Worm (Caenorhabditis elegans) whole organism, L4 larva: Measurements from ENCODE around the gene Y113G7A.22.
A peak's percentile ranks its signal among the peaks of the same experiment; 100 is the strongest.

Experiments used
- F44E2.7 ChIP-seq: fragments of 200-800 bp; sonication (Bioruptor generic); IDR thresholded peaks from 2 replicates; pipeline ENCODE4 v2.1.2; 2022; ENCODE audit warnings: missing genetic modification characterization, missing compliant biosample characterization
- F49E8.2 ChIP-seq: sonication (generic microtip); optimal IDR thresholded peaks from 2 replicates; lab custom pipeline; 2016; ENCODE audit warnings: missing compliant biosample characterization, mild to moderate bottlenecking, missing genetic modification characterization, borderline replicate concordance
- R02D3.7 ChIP-seq: fragments of 150-350 bp; sonication (generic microtip); optimal IDR thresholded peaks from 3 replicates; lab custom pipeline; 2014; ENCODE audit warnings: missing biosample characterization, missing genetic modification characterization
- T20F7.1 ChIP-seq: fragments of 200-800 bp; sonication (Bioruptor generic); optimal IDR thresholded peaks from 2 replicates; lab custom pipeline; 2018; ENCODE audit warnings: mild to moderate bottlenecking, missing genetic modification characterization, missing compliant biosample characterization
- T26A8.4 ChIP-seq: fragments of 200-800 bp; sonication (Bioruptor generic); IDR thresholded peaks from 2 replicates; pipeline ENCODE4 v1.3.6; 2022; ENCODE audit warnings: missing genetic modification characterization, missing compliant biosample characterization
- Y105C5A.15 ChIP-seq: fragments of 200-800 bp; sonication (Bioruptor generic); IDR thresholded peaks from 2 replicates; pipeline ENCODE4 v1.3.6; 2022; ENCODE audit warnings: missing genetic modification characterization, missing compliant biosample characterization
- aha-1 ChIP-seq: fragments of 150-350 bp; peaks from one replicate; lab custom pipeline; 2014; ENCODE audit warnings: missing biosample characterization, missing genetic modification characterization
- arid-1 ChIP-seq: fragments of 200-800 bp; sonication (Bioruptor generic); conservative IDR thresholded peaks from 2 replicates; pipeline ENCODE4 v1.3.6; 2022; ENCODE audit warnings: missing genetic modification reagents, missing genetic modification characterization, missing compliant biosample characterization
- attf-4 ChIP-seq: sonication (generic microtip); optimal IDR thresholded peaks from 3 replicates; lab custom pipeline; 2017; ENCODE audit warnings: missing biosample characterization, missing genetic modification characterization
- cey-2 ChIP-seq: sonication (generic microtip); optimal IDR thresholded peaks from 3 replicates; lab custom pipeline; 2017; ENCODE audit warnings: missing genetic modification characterization, mild to moderate bottlenecking, missing compliant biosample characterization, antibody characterized with exemption, borderline replicate concordance; ENCODE audit not compliant: insufficient read depth
- ctbp-1 ChIP-seq: fragments of 200-800 bp; sonication (Bioruptor generic); IDR thresholded peaks from 2 replicates; pipeline ENCODE4 v1.3.6; 2022; ENCODE audit warnings: missing genetic modification reagents, missing genetic modification characterization, missing compliant biosample characterization
- daf-16 ChIP-seq, 3 experiments: sonication (generic microtip); optimal IDR thresholded peaks; 2 replicates each; lab custom pipeline; 2016 to 2017; ENCODE audit warnings: missing genetic modification characterization in 3 of 3, missing genetic modification reagents in 3 of 3, mild to moderate bottlenecking in 2 of 3, missing compliant biosample characterization in 2 of 3, missing biosample characterization in 1 of 3, moderate library complexity in 1 of 3
- dmd-8 ChIP-seq: fragments of 200-800 bp; sonication (Bioruptor generic); IDR thresholded peaks from 2 replicates; pipeline ENCODE4 v1.3.6; 2022; ENCODE audit warnings: missing genetic modification characterization, missing compliant biosample characterization
- duxl-1 ChIP-seq: sonication (generic microtip); optimal IDR thresholded peaks from 2 replicates; lab custom pipeline; 2016; ENCODE audit warnings: mild to moderate bottlenecking, missing genetic modification characterization, moderate library complexity, missing compliant biosample characterization; ENCODE audit not compliant: poor library complexity
- dve-1 ChIP-seq: sonication (generic microtip); optimal IDR thresholded peaks from 2 replicates; lab custom pipeline; 2017; ENCODE audit warnings: antibody characterized with exemption, mild to moderate bottlenecking, missing genetic modification characterization, missing compliant biosample characterization; ENCODE audit not compliant: insufficient read depth
- fkh-10 ChIP-seq: fragments of 150-350 bp; optimal IDR thresholded peaks from 2 replicates; lab custom pipeline; 2014; ENCODE audit warnings: missing biosample characterization, missing genetic modification reagents, missing genetic modification characterization
- fos-1 ChIP-seq: fragments of 150-350 bp; optimal IDR thresholded peaks from 2 replicates; lab custom pipeline; 2014; ENCODE audit warnings: missing biosample characterization, missing genetic modification characterization
- hlh-11 ChIP-seq: fragments of 200-800 bp; sonication (Bioruptor generic); optimal IDR thresholded peaks from 2 replicates; lab custom pipeline; 2018; ENCODE audit warnings: mild to moderate bottlenecking, missing genetic modification characterization, missing compliant biosample characterization
- hlh-30 ChIP-seq: sonication (generic microtip); optimal IDR thresholded peaks from 2 replicates; lab custom pipeline; 2017; ENCODE audit warnings: antibody characterized with exemption, mild to moderate bottlenecking, missing genetic modification characterization, missing compliant biosample characterization; ENCODE audit not compliant: insufficient read depth
- jun-1 ChIP-seq: fragments of 150-350 bp; optimal IDR thresholded peaks from 2 replicates; lab custom pipeline; 2014; ENCODE audit warnings: missing biosample characterization, missing genetic modification reagents, missing genetic modification characterization
- lim-7 ChIP-seq: fragments of 200-800 bp; sonication (Bioruptor generic); IDR thresholded peaks from 2 replicates; pipeline ENCODE4 v1.3.6; 2022; ENCODE audit warnings: missing genetic modification characterization, missing compliant biosample characterization
- lin-1 ChIP-seq: fragments of 200-800 bp; sonication (Bioruptor generic); IDR thresholded peaks from 2 replicates; pipeline ENCODE4 v1.3.6; 2022; ENCODE audit warnings: missing genetic modification reagents, missing genetic modification characterization, missing compliant biosample characterization
- lin-13 ChIP-seq: fragments of 150-350 bp; optimal IDR thresholded peaks from 2 replicates; lab custom pipeline; 2014; ENCODE audit warnings: missing biosample characterization, missing genetic modification reagents, missing genetic modification characterization
- lin-38 ChIP-seq: fragments of 200-800 bp; sonication (Bioruptor generic); IDR thresholded peaks from 2 replicates; pipeline ENCODE4 v1.3.6; 2022; ENCODE audit warnings: missing genetic modification reagents, missing genetic modification characterization, missing compliant biosample characterization
- lsy-2 ChIP-seq, 2 experiments: fragments of 150-350 bp in 1 of 2; sonication (generic microtip) in 1 of 2; optimal IDR thresholded peaks; 2 replicates each; lab custom pipeline; 2014 to 2017; ENCODE audit warnings: missing biosample characterization in 2 of 2, missing genetic modification characterization in 2 of 2
- madf-9 ChIP-seq: fragments of 200-800 bp; sonication (Bioruptor generic); conservative IDR thresholded peaks from 2 replicates; pipeline ENCODE4 v1.3.6; 2022; ENCODE audit warnings: missing genetic modification reagents, missing genetic modification characterization, missing compliant biosample characterization
- mdl-1 ChIP-seq, 2 experiments: fragments of 150-350 bp in 1 of 2; sonication (generic microtip) in 1 of 2; optimal IDR thresholded peaks; 2 replicates each; lab custom pipeline; 2014 to 2017; ENCODE audit warnings: missing biosample characterization in 2 of 2, missing genetic modification characterization in 2 of 2
- mep-1 ChIP-seq: fragments of 150-350 bp; sonication (generic microtip); optimal IDR thresholded peaks from 3 replicates; lab custom pipeline; 2014; ENCODE audit warnings: missing biosample characterization, missing genetic modification characterization
- mes-2 ChIP-seq: sonication (generic microtip); optimal IDR thresholded peaks from 2 replicates; lab custom pipeline; 2016; ENCODE audit warnings: missing genotype, mild to moderate bottlenecking, missing genetic modification characterization, missing compliant biosample characterization; ENCODE audit not compliant: poor library complexity, severe bottlenecking
- mxl-2 ChIP-seq: fragments of 200-800 bp; sonication (Bioruptor generic); conservative IDR thresholded peaks from 2 replicates; pipeline ENCODE4 v1.3.6; 2022; ENCODE audit warnings: missing genetic modification reagents, missing genetic modification characterization, missing compliant biosample characterization
- nhr-102 ChIP-seq: sonication (generic microtip); optimal IDR thresholded peaks from 2 replicates; lab custom pipeline; 2016; ENCODE audit warnings: mild to moderate bottlenecking, missing genetic modification characterization, moderate library complexity, missing compliant biosample characterization
- nhr-25 ChIP-seq: sonication (generic microtip); optimal IDR thresholded peaks from 2 replicates; lab custom pipeline; 2017; ENCODE audit warnings: missing genetic modification characterization, mild to moderate bottlenecking, missing compliant biosample characterization, antibody characterized with exemption, moderate library complexity, borderline replicate concordance; ENCODE audit not compliant: insufficient read depth
- nhr-42 ChIP-seq: fragments of 200-800 bp; sonication (Bioruptor generic); IDR thresholded peaks from 2 replicates; pipeline ENCODE4 v1.3.6; 2022; ENCODE audit warnings: missing genetic modification characterization, missing compliant biosample characterization
- nhr-48 ChIP-seq: sonication (generic microtip); optimal IDR thresholded peaks from 2 replicates; lab custom pipeline; 2016; ENCODE audit warnings: mild to moderate bottlenecking, missing genetic modification characterization, missing compliant biosample characterization
- nhr-6 ChIP-seq: fragments of 150-350 bp; optimal IDR thresholded peaks from 2 replicates; lab custom pipeline; 2014; ENCODE audit warnings: missing biosample characterization, missing genetic modification characterization
- nhr-76 ChIP-seq: fragments of 150-350 bp; optimal IDR thresholded peaks from 2 replicates; lab custom pipeline; 2014; ENCODE audit warnings: missing biosample characterization, missing genetic modification characterization
- php-3 ChIP-seq: fragments of 200-800 bp; sonication (Bioruptor generic); IDR thresholded peaks from 2 replicates; pipeline ENCODE4 v1.3.6; 2022; ENCODE audit warnings: missing genetic modification reagents, missing genetic modification characterization, missing compliant biosample characterization
- snpc-1.2 ChIP-seq: fragments of 200-800 bp; sonication (Bioruptor generic); IDR thresholded peaks from 2 replicates; pipeline ENCODE4 v1.3.6; 2022; ENCODE audit warnings: missing genetic modification reagents, missing genetic modification characterization, missing compliant biosample characterization
- snpc-4 ChIP-seq: fragments of 150-350 bp; optimal IDR thresholded peaks from 2 replicates; lab custom pipeline; 2014; ENCODE audit warnings: missing biosample characterization, missing genetic modification characterization
- spr-3 ChIP-seq: fragments of 200-800 bp; sonication (Bioruptor generic); optimal IDR thresholded peaks from 2 replicates; lab custom pipeline; 2018; ENCODE audit warnings: mild to moderate bottlenecking, missing genetic modification characterization, missing compliant biosample characterization
- tag-97 ChIP-seq: fragments of 200-800 bp; sonication (Bioruptor generic); IDR thresholded peaks from 2 replicates; pipeline ENCODE4 v1.3.6; 2022; ENCODE audit warnings: missing genetic modification characterization, missing compliant biosample characterization
- zag-1 ChIP-seq: fragments of 150-350 bp; optimal IDR thresholded peaks from 2 replicates; lab custom pipeline; 2014; ENCODE audit warnings: missing biosample characterization, missing genetic modification characterization
- zfp-2 ChIP-seq: sonication (generic microtip); optimal IDR thresholded peaks from 2 replicates; lab custom pipeline; 2016; ENCODE audit warnings: mild to moderate bottlenecking, missing genetic modification characterization, missing compliant biosample characterization
- zfp-3 ChIP-seq: fragments of 200-800 bp; sonication (Bioruptor generic); conservative IDR thresholded peaks from 2 replicates; pipeline ENCODE4 v1.3.6; 2022; ENCODE audit warnings: missing genetic modification reagents, missing genetic modification characterization, missing compliant biosample characterization
- zip-2 ChIP-seq: fragments of 150-350 bp; optimal IDR thresholded peaks from 2 replicates; lab custom pipeline; 2014; ENCODE audit warnings: missing biosample characterization, missing genetic modification characterization
- ztf-11 ChIP-seq: fragments of 150-350 bp; optimal IDR thresholded peaks from 2 replicates; lab custom pipeline; 2014; ENCODE audit warnings: missing biosample characterization, missing genetic modification characterization

Y113G7A.22 gene

DNA sequence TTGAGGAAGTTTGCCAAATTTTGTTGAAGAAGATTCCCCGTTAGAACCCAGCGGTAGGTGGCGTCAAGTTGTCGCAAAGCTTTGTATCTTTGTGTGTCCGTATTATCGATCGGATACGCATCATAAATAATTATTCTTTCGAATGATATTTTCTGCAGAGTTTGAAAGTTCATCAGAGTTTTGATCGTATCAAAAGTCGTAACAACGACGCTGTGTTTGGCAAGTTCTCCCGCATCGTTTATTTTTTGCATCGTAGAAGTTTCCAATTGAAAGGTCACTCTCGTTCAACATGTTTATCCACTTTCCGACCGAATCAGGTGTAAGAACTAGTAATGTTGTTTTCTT lies 27.9 kb upstream of the Y113G7A.22 start (continued):
- no peak for TF ChIP-seq nhr-25 (tag; lab: Kevin White, UChicago)

- TF ChIP-seq nhr-48 (tag; lab: Kevin White, UChicago) (no peak), zip-2 (peak; percentile 30), lin-13 (GFP tag; lab: Kevin White, UChicago) (peak; percentile 12), R02D3.7 (no peak), snpc-1.2 (GFP tag; lab: Robert Waterston, UW) (no peak), T26A8.4 (GFP tag; lab: Robert Waterston, UW) (peak; percentile 88), zfp-3 (GFP tag; lab: Robert Waterston, UW) (peak; percentile 90), fkh-10 (GFP tag; lab: Kevin White, UChicago) (no peak), nhr-42 (GFP tag; lab: Robert Waterston, UW) (no peak), fos-1 (tag; lab: Kevin White, UChicago) (no peak), mep-1 (peak; percentile 73), hlh-11 (peak; percentile 6), nhr-76 (no peak), aha-1 (tag; lab: Kevin White, UChicago) (peak; percentile 28), F49E8.2 (tag; lab: Kevin White, UChicago) (no peak), duxl-1 (tag; lab: Kevin White, UChicago) (no peak), php-3 (GFP tag; lab: Robert Waterston, UW) (no peak), mxl-2 (GFP tag; lab: Robert Waterston, UW) (no peak), attf-4 (tag; lab: Kevin White, UChicago) (no peak), tag-97 (GFP tag; lab: Robert Waterston, UW) (no peak), hlh-30 (no peak), spr-3 (GFP tag; lab: Kevin White, UChicago) (no peak), lin-38 (peak; percentile 56), dmd-8 (GFP tag; lab: Robert Waterston, UW) (no peak), ztf-11 (tag; lab: Kevin White, UChicago) (no peak), T20F7.1 (peak; percentile 61), nhr-102 (peak; percentile 23), ctbp-1 (GFP tag; lab: Robert Waterston, UW) (peak; percentile 18; the same call in 1 of the 2 replicates), madf-9 (no peak), F44E2.7 (GFP tag; lab: Robert Waterston, UW) (0 out of 2 replicates have a peak, but pooled peaks have one; percentile 2), zag-1 (no peak), daf-16 (GFP tag; optimal IDR thresholded peaks at IDR 0.05; lab: Kevin White, UChicago) (peak in 1 of 2 experiments; percentile 16), daf-16 (tag; optimal IDR thresholded peaks at IDR 0.05; lab: Kevin White, UChicago) (peak; percentile 74), lim-7 (GFP tag; lab: Robert Waterston, UW) (no peak), dve-1 (tag; lab: Kevin White, UChicago) (peak; percentile 82), mdl-1 (tag; optimal IDR thresholded peaks at IDR 0.05; lab: Kevin White, UChicago) (no peak), arid-1 (GFP tag; lab: Robert Waterston, UW) (peak; percentile 30; the same call in 1 of the 2 replicates), zfp-2 (tag; lab: Kevin White, UChicago) (no peak), cey-2 (tag; lab: Kevin White, UChicago) (no peak), mes-2 (tag; lab: Kevin White, UChicago) (peak; percentile 56), Y105C5A.15 (GFP tag; lab: Robert Waterston, UW) (0 out of 2 replicates have a peak, but pooled peaks have one; percentile 4), nhr-6 (tag; lab: Kevin White, UChicago) (no peak), snpc-4 (tag; lab: Kevin White, UChicago) (no peak), jun-1 (tag; lab: Kevin White, UChicago) (no peak), lin-1 (GFP tag; lab: Robert Waterston, UW) (no peak), lsy-2 (tag; optimal IDR thresholded peaks at IDR 0.05; lab: Kevin White, UChicago) (peak in 1 of 2 experiments; percentile 50), nhr-25 (tag; lab: Kevin White, UChicago) (no peak)
These were observed 27.4 kb upstream of the Y113G7A.22 start for ce11 chrV:20162290-20163104.
